Worm (Caenorhabditis elegans): ENCODE results near the gene F11D11.6.

DNA sequence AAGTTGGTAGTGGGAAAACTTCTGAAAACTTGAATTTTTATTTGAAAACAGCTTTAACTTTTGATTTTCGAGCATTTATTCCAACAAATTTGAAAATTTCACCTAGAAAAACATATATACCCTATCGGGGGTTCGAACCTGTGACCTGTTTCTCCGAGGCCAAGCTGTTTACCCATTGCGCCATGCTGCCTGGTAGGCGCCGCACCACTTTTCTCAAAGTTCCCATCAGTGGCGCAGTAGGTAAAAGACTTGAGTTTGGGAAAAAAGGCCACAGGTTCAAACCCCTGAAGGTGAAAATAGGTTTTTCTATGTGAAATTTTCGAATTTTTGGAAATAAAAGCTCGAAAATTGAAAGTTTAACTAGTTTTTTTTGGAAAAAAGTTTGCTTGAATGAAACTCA is 27.7 kb upstream of the F11D11.6 start:
- TF ChIP-seq tbx-11 (GFP tag; IDR thresholded peaks at IDR 0.05), result no peak
- TF ChIP-seq ets-7 (tag; optimal IDR thresholded peaks at IDR 0.05), result no peak
- TF ChIP-seq flt-1 (GFP tag; IDR thresholded peaks at IDR 0.05), result no peak
- no peak for TF ChIP-seq hmbx-1 (tag; optimal IDR thresholded peaks at IDR 0.05)
- no peak for TF ChIP-seq scrt-1 (GFP tag; IDR thresholded peaks at IDR 0.05)
- TF ChIP-seq ama-1 (optimal IDR thresholded peaks at IDR 0.05), result no peak
- TF ChIP-seq pes-1 (GFP tag; IDR thresholded peaks at IDR 0.05), result no peak
- TF ChIP-seq sea-1 (GFP tag; conservative IDR thresholded peaks at IDR 0.05), result no peak
- no peak for TF ChIP-seq hmg-4 (GFP tag; optimal IDR thresholded peaks at IDR 0.05)
- TF ChIP-seq ceh-13 (GFP tag; optimal IDR thresholded peaks at IDR 0.05), result no peak
- no peak for TF ChIP-seq ceh-36 (tag; optimal IDR thresholded peaks at IDR 0.05)
- no peak for TF ChIP-seq tra-4 (tag; optimal IDR thresholded peaks at IDR 0.05)
